Worm (Caenorhabditis elegans) whole organism, young adult: ENCODE data around the gene F40F9.3.

Experiments
- B0261.1 ChIP-seq: sonication (generic microtip); optimal IDR thresholded peaks from 2 replicates; lab custom pipeline; 2016; ENCODE audit warnings: mild to moderate bottlenecking, missing genetic modification characterization, moderate library complexity, missing compliant biosample characterization
- B0336.3 ChIP-seq: fragments of 200-800 bp; sonication (Bioruptor generic); IDR thresholded peaks from 2 replicates; pipeline ENCODE4 v1.3.6; 2022; ENCODE audit warnings: missing genetic modification characterization, missing compliant biosample characterization
- C17E4.6 ChIP-seq: fragments of 200-800 bp; sonication (Bioruptor generic); IDR thresholded peaks from 2 replicates; pipeline ENCODE4 v1.3.6; 2022; ENCODE audit warnings: missing genetic modification reagents, missing genetic modification characterization, missing compliant biosample characterization
- D2030.7 ChIP-seq: fragments of 200-800 bp; sonication (Bioruptor generic); IDR thresholded peaks from 2 replicates; pipeline ENCODE4 v1.3.6; 2022; ENCODE audit warnings: missing genetic modification reagents, missing genetic modification characterization, missing compliant biosample characterization
- F22D6.2 ChIP-seq: sonication (generic microtip); optimal IDR thresholded peaks from 2 replicates; lab custom pipeline; 2016; ENCODE audit warnings: mild to moderate bottlenecking, missing genetic modification characterization, missing compliant biosample characterization
- F37B4.10 ChIP-seq: fragments of 200-800 bp; sonication (Bioruptor generic); IDR thresholded peaks from 2 replicates; pipeline ENCODE4 v1.3.6; 2022; ENCODE audit warnings: missing genetic modification characterization, missing compliant biosample characterization
- ZK185.1 ChIP-seq: sonication (generic microtip); optimal IDR thresholded peaks from 2 replicates; lab custom pipeline; 2016; ENCODE audit warnings: mild to moderate bottlenecking, missing genetic modification characterization, missing compliant biosample characterization; ENCODE audit not compliant: poor library complexity, severe bottlenecking
- aptf-3 ChIP-seq: fragments of 200-800 bp; sonication (Bioruptor generic); IDR thresholded peaks from 2 replicates; pipeline ENCODE4 v1.3.6; 2022; ENCODE audit warnings: missing genetic modification characterization, missing compliant biosample characterization
- athp-1 ChIP-seq: sonication (generic microtip); optimal IDR thresholded peaks from 2 replicates; lab custom pipeline; 2017; ENCODE audit warnings: mild to moderate bottlenecking, missing genetic modification characterization, missing compliant biosample characterization
- attf-6 ChIP-seq: fragments of 200-800 bp; sonication (Bioruptor generic); IDR thresholded peaks from 2 replicates; pipeline ENCODE4 v1.3.6; 2022; ENCODE audit warnings: missing genetic modification reagents, missing genetic modification characterization, missing compliant biosample characterization
- bed-1 ChIP-seq: fragments of 200-800 bp; sonication (Bioruptor generic); IDR thresholded peaks from 2 replicates; pipeline ENCODE4 v1.3.6; 2022; ENCODE audit warnings: missing genetic modification reagents, missing genetic modification characterization, missing compliant biosample characterization
- cebp-1 ChIP-seq, 2 experiments: fragments of 200-800 bp in 1 of 2; sonication (Bioruptor generic) in 1 of 2; sonication (generic microtip) in 1 of 2; IDR thresholded peaks in 1 of 2; optimal IDR thresholded peaks in 1 of 2; 2 replicates each; pipeline versions ENCODE4 v1.3.6 to Lab custom; 2017 to 2022; ENCODE audit warnings: missing compliant biosample characterization in 2 of 2, missing genetic modification characterization in 2 of 2, mild to moderate bottlenecking in 1 of 2, missing genetic modification reagents in 1 of 2, moderate library complexity in 1 of 2
- ceh-27 ChIP-seq: fragments of 200-800 bp; sonication (Bioruptor generic); optimal IDR thresholded peaks from 2 replicates; lab custom pipeline; 2018; ENCODE audit warnings: mild to moderate bottlenecking, missing genetic modification characterization, moderate library complexity, missing compliant biosample characterization
- ceh-58 ChIP-seq: fragments of 200-800 bp; sonication (Bioruptor generic); IDR thresholded peaks from 2 replicates; pipeline ENCODE4 v1.3.6; 2022; ENCODE audit warnings: missing genetic modification characterization, missing compliant biosample characterization
- chd-7 ChIP-seq: sonication (generic microtip); optimal IDR thresholded peaks from 2 replicates; lab custom pipeline; 2016; ENCODE audit warnings: mild to moderate bottlenecking, missing genetic modification characterization, moderate library complexity, missing compliant biosample characterization
- die-1 ChIP-seq: sonication (generic microtip); optimal IDR thresholded peaks from 2 replicates; lab custom pipeline; 2016; ENCODE audit warnings: missing genotype, mild to moderate bottlenecking, missing genetic modification characterization, missing compliant biosample characterization
- gei-17 ChIP-seq: fragments of 200-800 bp; sonication (Bioruptor generic); optimal IDR thresholded peaks from 2 replicates; lab custom pipeline; 2018; ENCODE audit warnings: mild to moderate bottlenecking, missing genetic modification characterization, missing compliant biosample characterization
- hlh-12 ChIP-seq: sonication (generic microtip); optimal IDR thresholded peaks from 2 replicates; lab custom pipeline; 2016; ENCODE audit warnings: missing genetic modification characterization, missing compliant biosample characterization
- hlh-26 ChIP-seq: fragments of 200-800 bp; sonication (Bioruptor generic); conservative IDR thresholded peaks from 2 replicates; pipeline ENCODE4 v1.3.6; 2022; ENCODE audit warnings: missing genetic modification reagents, missing genetic modification characterization, missing compliant biosample characterization
- hsf-1 ChIP-seq: fragments of 200-800 bp; sonication (Bioruptor generic); IDR thresholded peaks from 2 replicates; pipeline ENCODE4 v1.3.6; 2022; ENCODE audit warnings: missing genetic modification reagents, missing genetic modification characterization, missing compliant biosample characterization
- lag-1 ChIP-seq: fragments of 200-800 bp; sonication (Bioruptor generic); IDR thresholded peaks from 2 replicates; pipeline ENCODE4 v1.3.6; 2022; ENCODE audit warnings: missing genetic modification reagents, missing genetic modification characterization, missing compliant biosample characterization
- let-607 ChIP-seq, 2 experiments: fragments of 200-800 bp in 1 of 2; sonication (Bioruptor generic) in 1 of 2; sonication (generic microtip) in 1 of 2; optimal IDR thresholded peaks; 2 replicates each; lab custom pipeline; 2016 to 2018; ENCODE audit warnings: mild to moderate bottlenecking in 2 of 2, missing compliant biosample characterization in 2 of 2, missing genetic modification characterization in 2 of 2, moderate library complexity in 2 of 2, missing genotype in 1 of 2
- lin-26 ChIP-seq: fragments of 200-800 bp; sonication (Bioruptor generic); IDR thresholded peaks from 2 replicates; pipeline ENCODE4 v1.3.6; 2022; ENCODE audit warnings: missing genetic modification reagents, missing genetic modification characterization, missing compliant biosample characterization
- lin-40 ChIP-seq: sonication (generic microtip); optimal IDR thresholded peaks from 2 replicates; lab custom pipeline; 2016; ENCODE audit warnings: missing genetic modification characterization, mild to moderate bottlenecking, missing compliant biosample characterization, missing genotype, missing genetic modification reagents
- lin-54 ChIP-seq: fragments of 200-800 bp; sonication (Bioruptor generic); optimal IDR thresholded peaks from 2 replicates; lab custom pipeline; 2018; ENCODE audit warnings: mild to moderate bottlenecking, missing genetic modification characterization, missing compliant biosample characterization
- madf-6 ChIP-seq: fragments of 200-800 bp; sonication (Bioruptor generic); IDR thresholded peaks from 2 replicates; pipeline ENCODE4 v1.3.6; 2022; ENCODE audit warnings: missing genetic modification reagents, missing genetic modification characterization, missing compliant biosample characterization
- mes-4 ChIP-seq: sonication (generic microtip); optimal IDR thresholded peaks from 2 replicates; lab custom pipeline; 2016; ENCODE audit warnings: missing genotype, missing genetic modification characterization, missing compliant biosample characterization
- mxl-1 ChIP-seq: sonication (generic microtip); optimal IDR thresholded peaks from 2 replicates; lab custom pipeline; 2016; ENCODE audit warnings: missing genetic modification characterization, missing compliant biosample characterization
- nhr-80 ChIP-seq: sonication (generic microtip); optimal IDR thresholded peaks from 2 replicates; lab custom pipeline; 2016; ENCODE audit warnings: missing genetic modification characterization, missing compliant biosample characterization
- nhr-90 ChIP-seq: sonication (generic microtip); optimal IDR thresholded peaks from 2 replicates; lab custom pipeline; 2016; ENCODE audit warnings: missing genotype, mild to moderate bottlenecking, missing genetic modification characterization, missing compliant biosample characterization
- pbrm-1 ChIP-seq: fragments of 200-800 bp; sonication (Bioruptor generic); IDR thresholded peaks from 2 replicates; pipeline ENCODE4 v1.3.6; 2022; ENCODE audit warnings: missing genetic modification reagents, missing genetic modification characterization, missing compliant biosample characterization
- rcor-1 ChIP-seq: fragments of 200-800 bp; sonication (Bioruptor generic); IDR thresholded peaks from 2 replicates; pipeline ENCODE4 v1.3.6; 2022; ENCODE audit warnings: missing genetic modification reagents, missing genetic modification characterization, missing compliant biosample characterization
- snpc-1.3 ChIP-seq: sonication (generic microtip); optimal IDR thresholded peaks from 2 replicates; lab custom pipeline; 2017; ENCODE audit warnings: missing genetic modification characterization, mild to moderate bottlenecking, missing compliant biosample characterization, antibody characterized with exemption, moderate library complexity, missing genotype, missing genetic modification reagents; ENCODE audit not compliant: insufficient read depth
- snpc-4 ChIP-seq, 5 experiments: fragments of 150-350 bp in 1 of 5; sonication (generic microtip) in 4 of 5; optimal IDR thresholded peaks; 2 replicates each; lab custom pipeline; 2014 to 2018; ENCODE audit warnings: missing genetic modification characterization in 5 of 5, missing biosample characterization in 3 of 5, antibody characterized with exemption in 2 of 5, mild to moderate bottlenecking in 2 of 5, missing compliant biosample characterization in 2 of 5, missing genotype in 2 of 5, moderate library complexity in 2 of 5, missing genetic modification reagents in 1 of 5
- somi-1 ChIP-seq: fragments of 200-800 bp; sonication (Bioruptor generic); optimal IDR thresholded peaks from 2 replicates; lab custom pipeline; 2018; ENCODE audit warnings: mild to moderate bottlenecking, missing genetic modification characterization, missing compliant biosample characterization
- sptf-2 ChIP-seq: fragments of 200-800 bp; sonication (Bioruptor generic); optimal IDR thresholded peaks from 2 replicates; lab custom pipeline; 2018; ENCODE audit warnings: mild to moderate bottlenecking, missing genetic modification characterization, missing compliant biosample characterization
- tbx-9 ChIP-seq: sonication (generic microtip); optimal IDR thresholded peaks from 2 replicates; lab custom pipeline; 2016; ENCODE audit warnings: borderline replicate concordance, missing genetic modification characterization, inconsistent platforms, missing compliant biosample characterization
- unc-130 ChIP-seq: sonication (generic microtip); optimal IDR thresholded peaks from 2 replicates; lab custom pipeline; 2016; ENCODE audit warnings: missing genetic modification reagents, missing genetic modification characterization, missing compliant biosample characterization
- unc-62 ChIP-seq: fragments of 150-350 bp; optimal IDR thresholded peaks from 2 replicates; lab custom pipeline; 2014; ENCODE audit warnings: missing biosample characterization, missing genetic modification reagents, missing genetic modification characterization
- xnd-1 ChIP-seq: sonication (generic microtip); optimal IDR thresholded peaks from 2 replicates; lab custom pipeline; 2016; ENCODE audit warnings: missing genotype, missing genetic modification reagents, missing genetic modification characterization, missing compliant biosample characterization
- ztf-25 ChIP-seq: fragments of 200-800 bp; sonication (Bioruptor generic); IDR thresholded peaks from 2 replicates; pipeline ENCODE4 v1.3.6; 2022; ENCODE audit warnings: missing genetic modification reagents, missing genetic modification characterization, missing compliant biosample characterization
- ztf-28 ChIP-seq: fragments of 200-800 bp; sonication (Bioruptor generic); IDR thresholded peaks from 2 replicates; pipeline ENCODE4 v1.3.6; 2022; ENCODE audit warnings: missing genetic modification reagents, missing genetic modification characterization, missing compliant biosample characterization
- ztf-3 ChIP-seq: fragments of 200-800 bp; sonication (Bioruptor generic); optimal IDR thresholded peaks from 2 replicates; lab custom pipeline; 2018; ENCODE audit warnings: mild to moderate bottlenecking, missing genetic modification characterization, missing compliant biosample characterization

F40F9.3 gene

ce11 chrV:9677977-9678376 lies 37.0 kb upstream of the F40F9.3 start, which contains the start of gene cthd-1:
Gene cthd-1 (plus strand): TSS chrV:9678277.
- TF ChIP-seq nhr-80 (peak; percentile 6), bed-1 (GFP tag; lab: Robert Waterston, UW) (no peak), chd-7 (tag; lab: Kevin White, UChicago) (no peak), die-1 (tag; lab: Kevin White, UChicago) (no peak), sptf-2 (GFP tag; lab: Kevin White, UChicago) (no peak), nhr-90 (tag; lab: Kevin White, UChicago) (no peak)

ce11 chrV:9679166-9679565 lies 35.8 kb upstream of the F40F9.3 start, which contains the start of gene ZK287.9:
Gene ZK287.9 (plus strand): TSS chrV:9679357.
- TF ChIP-seq lin-26 (GFP tag; lab: Robert Waterston, UW) (no peak), ceh-27 (GFP tag; lab: Kevin White, UChicago) (no peak), ceh-58 (no peak), ZK185.1 (no peak), nhr-80 (peak; percentile 80), let-607 (tag; optimal IDR thresholded peaks at IDR 0.05; lab: Kevin White, UChicago) (peak; percentile 73 to 93), unc-62 (GFP tag; lab: Kevin White, UChicago) (peak; percentile 34), lin-40 (no peak)
- TF ChIP-seq, all 124 proteins: peak for 3

- no peak for TF ChIP-seq snpc-1.3 (tag; lab: Kevin White, UChicago)
- TF ChIP-seq hlh-12 (tag; lab: Kevin White, UChicago), result no peak
- no peak for TF ChIP-seq ceh-58
- no peak for TF ChIP-seq madf-6 (GFP tag; lab: Robert Waterston, UW)
- no peak for TF ChIP-seq D2030.7
- no peak for TF ChIP-seq lin-54
- TF ChIP-seq chd-7 (tag; lab: Kevin White, UChicago), result no peak
- no peak for TF ChIP-seq F37B4.10 (GFP tag; lab: Robert Waterston, UW)
- TF ChIP-seq ztf-28 (GFP tag; lab: Robert Waterston, UW), result no peak
- TF ChIP-seq somi-1 (GFP tag; lab: Kevin White, UChicago), result no peak
- no peak for TF ChIP-seq hlh-26 (GFP tag; lab: Robert Waterston, UW)
- TF ChIP-seq mes-4, result no peak
- TF ChIP-seq ztf-3, result no peak
- TF ChIP-seq cebp-1 (GFP tag; IDR thresholded peaks at IDR 0.05; lab: Robert Waterston, UW), result no peak
- no peak for TF ChIP-seq cebp-1 (tag; optimal IDR thresholded peaks at IDR 0.05; lab: Kevin White, UChicago)
Observed at ce11 chrV:9680260-9680659, 34.7 kb upstream of the F40F9.3 start.

ce11 chrV:9685559-9685958 lies 29.4 kb upstream of the F40F9.3 start, which contains the start of gene ZK287.4:
Gene ZK287.4 (minus strand): TSS chrV:9685659.
- no peak for TF ChIP-seq xnd-1
- no peak for TF ChIP-seq lag-1 (GFP tag; lab: Robert Waterston, UW)
- no peak for TF ChIP-seq B0261.1
- no peak for TF ChIP-seq mes-4
- no peak for TF ChIP-seq tbx-9 (tag; lab: Kevin White, UChicago)
- TF ChIP-seq unc-130 (GFP tag; lab: Kevin White, UChicago), result no peak
- no peak for TF ChIP-seq gei-17
- no peak for TF ChIP-seq ztf-25 (GFP tag; lab: Robert Waterston, UW)
- TF ChIP-seq, all 124 proteins: peak for 0

- no peak for TF ChIP-seq aptf-3
- TF ChIP-seq snpc-4 (GFP tag; optimal IDR thresholded peaks at IDR 0.05; lab: Kevin White, UChicago), result no peak
- TF ChIP-seq snpc-4 (tag; optimal IDR thresholded peaks at IDR 0.05; lab: Kevin White, UChicago), result no peak
- peak; percentile 28; the same call in 1 of the 2 replicates for TF ChIP-seq C17E4.6 (GFP tag; lab: Robert Waterston, UW)
- no peak for TF ChIP-seq mxl-1
- peak; percentile 44; the same call in 1 of the 2 replicates for TF ChIP-seq hsf-1 (GFP tag; lab: Robert Waterston, UW)
- TF ChIP-seq let-607 (tag; optimal IDR thresholded peaks at IDR 0.05; lab: Kevin White, UChicago), result peak in 1 of 2 experiments; percentile 1
- TF ChIP-seq F22D6.2 (tag; lab: Kevin White, UChicago), result no peak
- peak; percentile 25; the same call in 1 of the 2 replicates for TF ChIP-seq rcor-1 (GFP tag; lab: Robert Waterston, UW)
- TF ChIP-seq attf-6 (GFP tag; lab: Robert Waterston, UW), result peak; percentile 55
- TF ChIP-seq pbrm-1, result 0 out of 2 replicates have a peak, but pooled peaks have one; percentile 28
- TF ChIP-seq athp-1, result peak; percentile 36
- peak; percentile 84 for TF ChIP-seq B0336.3
Observed at ce11 chrV:9689364-9689763, 25.6 kb upstream of the F40F9.3 start.
